Worm (Caenorhabditis elegans) whole organism, L4 larva: Measurements from ENCODE around the gene F58A4.1.

ENCODE experiments used
- ZK546.5 ChIP-seq, 2 experiments: sonication (generic microtip); optimal IDR thresholded peaks; 2 replicates each; lab custom pipeline; 2017; ENCODE audit warnings: missing biosample characterization in 2 of 2, missing genetic modification characterization in 2 of 2
- nhr-28 ChIP-seq: fragments of 150-350 bp; optimal IDR thresholded peaks from 2 replicates; lab custom pipeline; 2014; ENCODE audit warnings: missing biosample characterization, missing genetic modification characterization

- TF ChIP-seq ZK546.5 (tag; optimal IDR thresholded peaks at IDR 0.05; lab: Kevin White, UChicago): no peak
- TF ChIP-seq nhr-28 (tag; lab: Kevin White, UChicago): no peak
Measured at ce11 chrIII:9629054-9629453, 30.8 kb downstream of the F58A4.1 start, which contains the start of gene tbg-1.
